Worm (Caenorhabditis elegans) whole organism, young adult: ENCODE data around the gene mcd-1.
A peak's percentile ranks its signal among the peaks of the same experiment; 100 is the strongest.

Source experiments
- B0336.3 ChIP-seq: fragments of 200-800 bp; sonication (Bioruptor generic); IDR thresholded peaks from 2 replicates; pipeline ENCODE4 v1.3.6; 2022; ENCODE audit warnings: missing genetic modification characterization, missing compliant biosample characterization
- C17E4.6 ChIP-seq: fragments of 200-800 bp; sonication (Bioruptor generic); IDR thresholded peaks from 2 replicates; pipeline ENCODE4 v1.3.6; 2022; ENCODE audit warnings: missing genetic modification reagents, missing genetic modification characterization, missing compliant biosample characterization
- F33H1.4 ChIP-seq: fragments of 200-800 bp; sonication (Bioruptor generic); IDR thresholded peaks from 2 replicates; pipeline ENCODE4 v1.3.6; 2022; ENCODE audit warnings: missing genetic modification reagents, missing genetic modification characterization, missing compliant biosample characterization
- F55B11.4 ChIP-seq: sonication (generic microtip); optimal IDR thresholded peaks from 2 replicates; lab custom pipeline; 2016; ENCODE audit warnings: missing compliant biosample characterization, missing genetic modification characterization, borderline replicate concordance; ENCODE audit not compliant: insufficient read depth
- F57A8.1 ChIP-seq: fragments of 200-800 bp; sonication (Bioruptor generic); optimal IDR thresholded peaks from 2 replicates; lab custom pipeline; 2018; ENCODE audit warnings: mild to moderate bottlenecking, missing genetic modification characterization, moderate library complexity, missing compliant biosample characterization
- K11D2.4 ChIP-seq: fragments of 200-800 bp; sonication (Bioruptor generic); IDR thresholded peaks from 2 replicates; pipeline ENCODE4 v1.3.6; 2022; ENCODE audit warnings: missing genetic modification reagents, missing genetic modification characterization, missing compliant biosample characterization
- K12H6.12 ChIP-seq: fragments of 200-800 bp; sonication (Bioruptor generic); optimal IDR thresholded peaks from 2 replicates; lab custom pipeline; 2018; ENCODE audit warnings: mild to moderate bottlenecking, missing genetic modification characterization, missing compliant biosample characterization
- T07F8.4 ChIP-seq: sonication (generic microtip); optimal IDR thresholded peaks from 2 replicates; lab custom pipeline; 2016; ENCODE audit warnings: mild to moderate bottlenecking, missing genetic modification characterization, moderate library complexity, missing compliant biosample characterization
- T26A5.8 ChIP-seq: sonication (generic microtip); optimal IDR thresholded peaks from 2 replicates; lab custom pipeline; 2016; ENCODE audit warnings: missing genetic modification characterization, missing compliant biosample characterization
- Y79H2A.3 ChIP-seq: fragments of 200-800 bp; sonication (Bioruptor generic); conservative IDR thresholded peaks from 2 replicates; pipeline ENCODE4 v1.3.6; 2022; ENCODE audit warnings: missing genetic modification reagents, missing genetic modification characterization, missing compliant biosample characterization
- Y95B8A.8 ChIP-seq: fragments of 200-800 bp; sonication (Bioruptor generic); IDR thresholded peaks from 2 replicates; pipeline ENCODE4 v1.3.6; 2022; ENCODE audit warnings: missing genetic modification reagents, missing genetic modification characterization, missing compliant biosample characterization
- akir-1 ChIP-seq: fragments of 200-800 bp; sonication (Bioruptor generic); optimal IDR thresholded peaks from 2 replicates; lab custom pipeline; 2018; ENCODE audit warnings: mild to moderate bottlenecking, missing genetic modification characterization, moderate library complexity, missing compliant biosample characterization
- atf-7 ChIP-seq: sonication (generic microtip); optimal IDR thresholded peaks from 2 replicates; lab custom pipeline; 2017; ENCODE audit warnings: mild to moderate bottlenecking, missing genetic modification characterization, missing compliant biosample characterization
- attf-3 ChIP-seq: fragments of 200-800 bp; sonication (Bioruptor generic); conservative IDR thresholded peaks from 2 replicates; pipeline ENCODE4 v1.3.6; 2022; ENCODE audit warnings: missing genetic modification reagents, missing genetic modification characterization, missing compliant biosample characterization
- attf-6 ChIP-seq: fragments of 200-800 bp; sonication (Bioruptor generic); IDR thresholded peaks from 2 replicates; pipeline ENCODE4 v1.3.6; 2022; ENCODE audit warnings: missing genetic modification reagents, missing genetic modification characterization, missing compliant biosample characterization
- cebp-1 ChIP-seq, 2 experiments: fragments of 200-800 bp in 1 of 2; sonication (Bioruptor generic) in 1 of 2; sonication (generic microtip) in 1 of 2; IDR thresholded peaks in 1 of 2; optimal IDR thresholded peaks in 1 of 2; 2 replicates each; pipeline versions ENCODE4 v1.3.6 to Lab custom; 2017 to 2022; ENCODE audit warnings: missing compliant biosample characterization in 2 of 2, missing genetic modification characterization in 2 of 2, mild to moderate bottlenecking in 1 of 2, missing genetic modification reagents in 1 of 2, moderate library complexity in 1 of 2
- ceh-100 ChIP-seq: fragments of 200-800 bp; sonication (Bioruptor generic); IDR thresholded peaks from 2 replicates; pipeline ENCODE4 v1.3.6; 2022; ENCODE audit warnings: missing genetic modification reagents, missing genetic modification characterization, missing compliant biosample characterization
- ceh-27 ChIP-seq: fragments of 200-800 bp; sonication (Bioruptor generic); optimal IDR thresholded peaks from 2 replicates; lab custom pipeline; 2018; ENCODE audit warnings: mild to moderate bottlenecking, missing genetic modification characterization, moderate library complexity, missing compliant biosample characterization
- chd-7 ChIP-seq: sonication (generic microtip); optimal IDR thresholded peaks from 2 replicates; lab custom pipeline; 2016; ENCODE audit warnings: mild to moderate bottlenecking, missing genetic modification characterization, moderate library complexity, missing compliant biosample characterization
- die-1 ChIP-seq: sonication (generic microtip); optimal IDR thresholded peaks from 2 replicates; lab custom pipeline; 2016; ENCODE audit warnings: missing genotype, mild to moderate bottlenecking, missing genetic modification characterization, missing compliant biosample characterization
- dox-1 ChIP-seq: fragments of 200-800 bp; sonication (Bioruptor generic); IDR thresholded peaks from 2 replicates; pipeline ENCODE4 v1.3.6; 2022; ENCODE audit warnings: missing genetic modification reagents, missing genetic modification characterization, missing compliant biosample characterization
- efl-1 ChIP-seq: fragments of 150-350 bp; optimal IDR thresholded peaks from 2 replicates; lab custom pipeline; 2014; ENCODE audit warnings: missing biosample characterization, missing genetic modification reagents, missing genetic modification characterization
- lag-1 ChIP-seq: fragments of 200-800 bp; sonication (Bioruptor generic); IDR thresholded peaks from 2 replicates; pipeline ENCODE4 v1.3.6; 2022; ENCODE audit warnings: missing genetic modification reagents, missing genetic modification characterization, missing compliant biosample characterization
- let-607 ChIP-seq, 2 experiments: fragments of 200-800 bp in 1 of 2; sonication (Bioruptor generic) in 1 of 2; sonication (generic microtip) in 1 of 2; optimal IDR thresholded peaks; 2 replicates each; lab custom pipeline; 2016 to 2018; ENCODE audit warnings: mild to moderate bottlenecking in 2 of 2, missing compliant biosample characterization in 2 of 2, missing genetic modification characterization in 2 of 2, moderate library complexity in 2 of 2, missing genotype in 1 of 2
- lin-26 ChIP-seq: fragments of 200-800 bp; sonication (Bioruptor generic); IDR thresholded peaks from 2 replicates; pipeline ENCODE4 v1.3.6; 2022; ENCODE audit warnings: missing genetic modification reagents, missing genetic modification characterization, missing compliant biosample characterization
- lin-35 ChIP-seq, 3 experiments: fragments of 150-350 bp in 2 of 3; sonication (generic microtip) in 1 of 3; optimal IDR thresholded peaks; 2 replicates each; lab custom pipeline; 2014 to 2018; ENCODE audit warnings: missing biosample characterization in 3 of 3, missing genetic modification characterization in 3 of 3, missing genetic modification reagents in 3 of 3
- lin-54 ChIP-seq: fragments of 200-800 bp; sonication (Bioruptor generic); optimal IDR thresholded peaks from 2 replicates; lab custom pipeline; 2018; ENCODE audit warnings: mild to moderate bottlenecking, missing genetic modification characterization, missing compliant biosample characterization
- lsl-1 ChIP-seq: fragments of 200-800 bp; sonication (Bioruptor generic); optimal IDR thresholded peaks from 2 replicates; lab custom pipeline; 2018; ENCODE audit warnings: mild to moderate bottlenecking, missing genetic modification characterization, moderate library complexity, missing compliant biosample characterization
- madf-10 ChIP-seq: sonication (generic microtip); optimal IDR thresholded peaks from 2 replicates; lab custom pipeline; 2016; ENCODE audit warnings: mild to moderate bottlenecking, missing genetic modification characterization, missing compliant biosample characterization
- mxl-1 ChIP-seq: sonication (generic microtip); optimal IDR thresholded peaks from 2 replicates; lab custom pipeline; 2016; ENCODE audit warnings: missing genetic modification characterization, missing compliant biosample characterization
- nfya-1 ChIP-seq: sonication (generic microtip); optimal IDR thresholded peaks from 2 replicates; lab custom pipeline; 2017; ENCODE audit warnings: antibody characterized with exemption, missing compliant biosample characterization, missing genetic modification characterization, borderline replicate concordance; ENCODE audit not compliant: insufficient read depth
- nhr-80 ChIP-seq: sonication (generic microtip); optimal IDR thresholded peaks from 2 replicates; lab custom pipeline; 2016; ENCODE audit warnings: missing genetic modification characterization, missing compliant biosample characterization
- nhr-90 ChIP-seq: sonication (generic microtip); optimal IDR thresholded peaks from 2 replicates; lab custom pipeline; 2016; ENCODE audit warnings: missing genotype, mild to moderate bottlenecking, missing genetic modification characterization, missing compliant biosample characterization
- pbrm-1 ChIP-seq: fragments of 200-800 bp; sonication (Bioruptor generic); IDR thresholded peaks from 2 replicates; pipeline ENCODE4 v1.3.6; 2022; ENCODE audit warnings: missing genetic modification reagents, missing genetic modification characterization, missing compliant biosample characterization
- rec-8 ChIP-seq, 2 experiments: sonication (generic microtip); optimal IDR thresholded peaks; 2 replicates each; lab custom pipeline; 2016; ENCODE audit warnings: mild to moderate bottlenecking in 2 of 2, missing genetic modification characterization in 2 of 2, missing genetic modification reagents in 2 of 2, missing genotype in 2 of 2, missing biosample characterization in 1 of 2, missing compliant biosample characterization in 1 of 2, moderate library complexity in 1 of 2
- rpc-1 ChIP-seq, 2 experiments: fragments of 150-350 bp in 1 of 2; sonication (generic microtip) in 1 of 2; optimal IDR thresholded peaks; 2 replicates each; lab custom pipeline; 2014 to 2018; ENCODE audit warnings: missing biosample characterization in 1 of 2, missing genetic modification characterization in 1 of 2, missing genetic modification reagents in 1 of 2, missing genotype in 1 of 2
- snpc-1.3 ChIP-seq: sonication (generic microtip); optimal IDR thresholded peaks from 2 replicates; lab custom pipeline; 2017; ENCODE audit warnings: missing genetic modification characterization, mild to moderate bottlenecking, missing compliant biosample characterization, antibody characterized with exemption, moderate library complexity, missing genotype, missing genetic modification reagents; ENCODE audit not compliant: insufficient read depth
- snpc-3.4 ChIP-seq: sonication (generic microtip); optimal IDR thresholded peaks from 2 replicates; lab custom pipeline; 2017; ENCODE audit warnings: missing genetic modification characterization, mild to moderate bottlenecking, missing compliant biosample characterization, antibody characterized with exemption, moderate library complexity, missing genotype, missing genetic modification reagents
- somi-1 ChIP-seq: fragments of 200-800 bp; sonication (Bioruptor generic); optimal IDR thresholded peaks from 2 replicates; lab custom pipeline; 2018; ENCODE audit warnings: mild to moderate bottlenecking, missing genetic modification characterization, missing compliant biosample characterization
- zim-3 ChIP-seq: sonication (generic microtip); optimal IDR thresholded peaks from 2 replicates; lab custom pipeline; 2017; ENCODE audit warnings: mild to moderate bottlenecking, missing genetic modification characterization, moderate library complexity, missing compliant biosample characterization
- ztf-3 ChIP-seq: fragments of 200-800 bp; sonication (Bioruptor generic); optimal IDR thresholded peaks from 2 replicates; lab custom pipeline; 2018; ENCODE audit warnings: mild to moderate bottlenecking, missing genetic modification characterization, missing compliant biosample characterization
- ztf-6 ChIP-seq: fragments of 200-800 bp; sonication (Bioruptor generic); IDR thresholded peaks from 2 replicates; pipeline ENCODE4 v1.3.6; 2022; ENCODE audit warnings: missing genetic modification reagents, missing genetic modification characterization, missing compliant biosample characterization

Gene mcd-1

DNA sequence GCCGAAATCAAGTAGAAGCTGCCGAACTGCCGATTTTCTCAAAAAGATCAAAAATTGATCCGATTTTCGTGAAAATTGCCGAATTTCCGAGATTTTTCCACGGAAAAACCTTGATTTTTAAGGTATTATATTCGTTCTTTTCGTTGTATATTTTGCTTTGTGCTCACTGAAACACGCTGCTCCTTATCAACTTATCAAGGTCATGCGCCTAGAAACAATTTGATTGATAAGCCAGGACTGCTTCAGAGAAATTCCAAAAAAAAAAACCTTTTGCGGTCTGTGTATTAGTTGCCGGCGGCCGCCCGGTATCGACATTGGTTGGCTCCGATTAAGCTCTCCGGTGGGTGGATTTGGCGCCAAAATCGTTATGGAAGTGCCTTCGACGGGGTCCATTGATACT, 25.9 kb upstream of the mcd-1 start:
- TF ChIP-seq akir-1 (GFP tag; lab: Kevin White, UChicago): no peak
- peak; percentile 64 for TF ChIP-seq nhr-80 (tag; lab: Kevin White, UChicago)

DNA sequence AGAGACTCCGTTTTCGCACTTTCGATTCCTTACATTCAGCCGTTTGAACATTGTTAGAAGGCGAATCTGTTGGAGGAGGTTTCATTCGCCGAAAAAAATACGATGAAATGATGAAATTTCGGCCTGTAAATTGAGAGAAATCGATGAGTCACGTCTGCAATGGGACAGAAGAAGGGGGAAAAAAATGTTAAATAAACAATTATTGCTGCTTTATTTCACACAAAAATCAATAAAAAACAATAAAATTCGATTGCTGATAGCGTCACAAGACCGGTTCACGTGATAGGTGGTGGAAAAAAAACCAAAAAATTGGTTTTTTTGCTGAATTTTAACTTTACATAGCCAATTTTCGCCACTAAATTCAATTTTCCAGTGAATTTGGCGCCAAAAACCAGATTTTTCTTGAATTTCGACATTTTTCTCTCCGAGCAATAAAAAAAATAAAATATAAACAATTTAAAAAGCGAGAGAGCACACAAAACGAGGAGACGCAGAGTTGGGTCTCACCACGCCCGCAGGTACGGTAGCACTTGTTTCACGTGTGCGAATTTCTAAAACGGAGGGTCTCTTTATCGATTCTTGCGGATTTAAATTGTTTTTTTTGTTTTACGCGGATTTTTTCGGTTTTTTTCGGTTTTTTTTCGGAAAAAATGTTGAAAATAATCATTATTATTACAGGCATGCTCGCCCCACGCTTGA, 16.0 kb upstream of the mcd-1 start, which contains the start of the genes cup-14 and ndub-8:
TSS of gene cup-14 (minus strand) at position 51 of the 699 bp plus-strand sequence.
TSS of gene ndub-8 (plus strand) at position 679 of the 699 bp plus-strand sequence.
- TF ChIP-seq nfya-1 (tag; lab: Kevin White, UChicago): no peak
- TF ChIP-seq madf-10 (tag; lab: Kevin White, UChicago): no peak
- TF ChIP-seq T07F8.4 (tag; lab: Kevin White, UChicago): no peak
- peak; percentile 71 for TF ChIP-seq B0336.3 (GFP tag; lab: Robert Waterston, UW)
- peak; percentile 26 for TF ChIP-seq ceh-27
- peak; percentile 99 for TF ChIP-seq lsl-1 (GFP tag; lab: Kevin White, UChicago)
- TF ChIP-seq Y95B8A.8 (GFP tag; lab: Robert Waterston, UW): peak; percentile 87; the same call in 1 of the 2 replicates
- peak; percentile 85 for TF ChIP-seq lin-54
- no peak for TF ChIP-seq nhr-90 (tag; lab: Kevin White, UChicago)
- TF ChIP-seq attf-3 (GFP tag; lab: Robert Waterston, UW): no peak; the same call in 1 of the 2 replicates
- no peak for TF ChIP-seq lin-26
- peak; percentile 13 for TF ChIP-seq rpc-1 (optimal IDR thresholded peaks at IDR 0.05; lab: Kevin White, UChicago)
- no peak for TF ChIP-seq rpc-1 (tag; optimal IDR thresholded peaks at IDR 0.05; lab: Kevin White, UChicago)
- no peak for TF ChIP-seq ztf-6 (GFP tag; lab: Robert Waterston, UW)
- TF ChIP-seq C17E4.6 (GFP tag; lab: Robert Waterston, UW): peak; percentile 81
- TF ChIP-seq F57A8.1 (GFP tag; lab: Kevin White, UChicago): no peak
- TF ChIP-seq F55B11.4 (tag; lab: Kevin White, UChicago): no peak
- TF ChIP-seq nhr-80 (tag; lab: Kevin White, UChicago): peak; percentile 7
- no peak for TF ChIP-seq cebp-1 (GFP tag; IDR thresholded peaks at IDR 0.05; lab: Robert Waterston, UW)
- TF ChIP-seq cebp-1 (tag; optimal IDR thresholded peaks at IDR 0.05; lab: Kevin White, UChicago): peak; percentile 83
- TF ChIP-seq T26A5.8 (tag; lab: Kevin White, UChicago): no peak
- peak; percentile 25 for TF ChIP-seq atf-7 (tag; lab: Kevin White, UChicago)
- TF ChIP-seq K12H6.12 (tag; lab: Kevin White, UChicago): peak; percentile 27
- TF ChIP-seq let-607 (tag; optimal IDR thresholded peaks at IDR 0.05; lab: Kevin White, UChicago): peak in 1 of 2 experiments; percentile 23
- peak; percentile 85 for TF ChIP-seq snpc-1.3 (tag; lab: Kevin White, UChicago)
- 0 out of 2 replicates have a peak, but pooled peaks have one; percentile 24 for TF ChIP-seq Y79H2A.3 (GFP tag; lab: Robert Waterston, UW)
- TF ChIP-seq die-1 (tag; lab: Kevin White, UChicago): no peak
- peak; percentile 45 for TF ChIP-seq ceh-100 (GFP tag; lab: Robert Waterston, UW)
- TF ChIP-seq rec-8 (tag; optimal IDR thresholded peaks at IDR 0.05; lab: Kevin White, UChicago): no peak
- TF ChIP-seq somi-1 (GFP tag; lab: Kevin White, UChicago): no peak
- no peak for TF ChIP-seq chd-7 (tag; lab: Kevin White, UChicago)
- no peak; the same call in 1 of the 2 replicates for TF ChIP-seq dox-1 (GFP tag; lab: Robert Waterston, UW)
- no peak for TF ChIP-seq lag-1 (GFP tag; lab: Robert Waterston, UW)
- TF ChIP-seq mxl-1 (tag; lab: Kevin White, UChicago): no peak
- peak; percentile 84 for TF ChIP-seq pbrm-1 (GFP tag; lab: Robert Waterston, UW)
- peak; percentile 99 for TF ChIP-seq F33H1.4 (GFP tag; lab: Robert Waterston, UW)
- TF ChIP-seq ztf-3: no peak
- TF ChIP-seq K11D2.4 (GFP tag; lab: Robert Waterston, UW): peak; percentile 81
- peak; percentile 89 for TF ChIP-seq snpc-3.4 (tag; lab: Kevin White, UChicago)
- TF ChIP-seq efl-1: peak; percentile 84
- peak; percentile 82 for TF ChIP-seq attf-6 (GFP tag; lab: Robert Waterston, UW)
- peak in 2 of 3 experiments; percentile 24 to 85 for TF ChIP-seq lin-35 (GFP tag; optimal IDR thresholded peaks at IDR 0.05; lab: Kevin White, UChicago)
- TF ChIP-seq zim-3 (tag; lab: Kevin White, UChicago): no peak
